Fruit fly (Drosophila melanogaster) whole organism, adult: ENCODE results near the gene CG33080.

ENCODE experiments used
- CG7045 ChIP-seq: fragments of 200-800 bp; sonication (Bioruptor generic); optimal IDR thresholded peaks from 2 replicates; lab custom pipeline; 2017; ENCODE audit warnings: missing biosample characterization, mild to moderate bottlenecking, missing genetic modification characterization
- toe ChIP-seq: fragments of 200-800 bp; sonication (Bioruptor generic); optimal IDR thresholded peaks from 2 replicates; lab custom pipeline; 2016; ENCODE audit warnings: missing biosample characterization, missing genetic modification characterization

DNA sequence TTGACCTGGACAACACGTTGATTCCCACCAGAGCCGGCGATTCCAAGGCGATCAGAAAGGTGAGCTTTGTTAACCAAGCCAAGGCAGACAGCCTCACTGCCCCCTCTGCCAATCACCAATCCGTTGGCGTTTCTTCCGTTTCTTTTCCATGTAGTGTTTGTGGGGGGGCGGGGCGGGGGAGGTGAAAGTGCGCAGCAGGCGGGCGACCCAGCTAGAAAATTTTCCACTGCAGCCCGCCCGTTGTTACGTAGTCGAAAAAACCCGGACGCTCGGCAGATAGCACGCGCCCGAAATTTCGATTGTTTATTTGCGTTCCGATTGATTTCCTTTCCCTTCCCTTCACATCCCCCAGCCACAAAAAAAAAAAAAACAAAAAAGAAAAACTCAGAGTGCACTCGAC is 38.6 kb upstream of the CG33080 start:
- TF ChIP-seq toe (GFP tag; lab: Kevin White, UChicago) (no peak), CG7045 (GFP tag; lab: Kevin White, UChicago) (no peak)
